Worm (Caenorhabditis elegans) whole organism, young adult: ENCODE results near the gene C44E12.1.
A peak's percentile ranks its signal among the peaks of the same experiment; 100 is the strongest.

Experiments used
- C06A6.2 ChIP-seq: fragments of 200-800 bp; sonication (Bioruptor generic); conservative IDR thresholded peaks from 2 replicates; pipeline ENCODE4 v1.3.6; 2022; ENCODE audit warnings: missing genetic modification characterization, missing compliant biosample characterization
- F23B12.7 ChIP-seq: sonication (generic microtip); optimal IDR thresholded peaks from 2 replicates; lab custom pipeline; 2017; ENCODE audit warnings: missing genetic modification characterization, mild to moderate bottlenecking, missing compliant biosample characterization, antibody characterized with exemption, moderate library complexity; ENCODE audit not compliant: insufficient read depth
- F49E8.2 ChIP-seq: sonication (generic microtip); optimal IDR thresholded peaks from 3 replicates; lab custom pipeline; 2017; ENCODE audit warnings: missing genetic modification characterization, mild to moderate bottlenecking, missing compliant biosample characterization, antibody characterized with exemption, moderate library complexity; ENCODE audit not compliant: insufficient read depth
- K12H6.12 ChIP-seq: fragments of 200-800 bp; sonication (Bioruptor generic); optimal IDR thresholded peaks from 2 replicates; lab custom pipeline; 2018; ENCODE audit warnings: mild to moderate bottlenecking, missing genetic modification characterization, missing compliant biosample characterization
- T07F8.4 ChIP-seq: sonication (generic microtip); optimal IDR thresholded peaks from 2 replicates; lab custom pipeline; 2016; ENCODE audit warnings: mild to moderate bottlenecking, missing genetic modification characterization, moderate library complexity, missing compliant biosample characterization
- ama-1 ChIP-seq, 3 experiments: fragments of 150-350 bp in 1 of 3; sonication (generic microtip) in 2 of 3; optimal IDR thresholded peaks; 2 replicates each; lab custom pipeline; 2014 to 2018; ENCODE audit warnings: missing biosample characterization in 2 of 3, missing genetic modification characterization in 2 of 3, missing genetic modification reagents in 2 of 3
- aptf-2 ChIP-seq: fragments of 200-800 bp; sonication (Bioruptor generic); conservative IDR thresholded peaks from 2 replicates; pipeline ENCODE4 v1.3.6; 2022; ENCODE audit warnings: missing genetic modification reagents, missing genetic modification characterization, missing compliant biosample characterization
- attf-5 ChIP-seq: fragments of 200-800 bp; sonication (Bioruptor generic); optimal IDR thresholded peaks from 2 replicates; lab custom pipeline; 2018; ENCODE audit warnings: mild to moderate bottlenecking, missing genetic modification characterization, missing compliant biosample characterization
- attf-6 ChIP-seq: fragments of 200-800 bp; sonication (Bioruptor generic); IDR thresholded peaks from 2 replicates; pipeline ENCODE4 v1.3.6; 2022; ENCODE audit warnings: missing genetic modification reagents, missing genetic modification characterization, missing compliant biosample characterization
- cebp-1 ChIP-seq, 2 experiments: fragments of 200-800 bp in 1 of 2; sonication (Bioruptor generic) in 1 of 2; sonication (generic microtip) in 1 of 2; IDR thresholded peaks in 1 of 2; optimal IDR thresholded peaks in 1 of 2; 2 replicates each; pipeline versions ENCODE4 v1.3.6 to Lab custom; 2017 to 2022; ENCODE audit warnings: missing compliant biosample characterization in 2 of 2, missing genetic modification characterization in 2 of 2, mild to moderate bottlenecking in 1 of 2, missing genetic modification reagents in 1 of 2, moderate library complexity in 1 of 2
- cebp-2 ChIP-seq: fragments of 200-800 bp; sonication (Bioruptor generic); IDR thresholded peaks from 2 replicates; pipeline ENCODE4 v1.3.6; 2022; ENCODE audit warnings: missing genetic modification characterization, missing compliant biosample characterization
- efl-1 ChIP-seq: fragments of 150-350 bp; optimal IDR thresholded peaks from 2 replicates; lab custom pipeline; 2014; ENCODE audit warnings: missing biosample characterization, missing genetic modification reagents, missing genetic modification characterization
- him-1 ChIP-seq: sonication (generic microtip); optimal IDR thresholded peaks from 2 replicates; lab custom pipeline; 2016; ENCODE audit warnings: missing genotype, missing genetic modification reagents, missing genetic modification characterization, missing compliant biosample characterization
- hrde-1 ChIP-seq: sonication (generic microtip); optimal IDR thresholded peaks from 2 replicates; lab custom pipeline; 2016; ENCODE audit warnings: missing genetic modification characterization, mild to moderate bottlenecking, missing compliant biosample characterization, moderate library complexity, missing genotype, missing genetic modification reagents, borderline replicate concordance
- let-526 ChIP-seq: fragments of 200-800 bp; sonication (Bioruptor generic); IDR thresholded peaks from 2 replicates; pipeline ENCODE4 v1.3.6; 2022; ENCODE audit warnings: missing genetic modification reagents, missing genetic modification characterization, missing compliant biosample characterization
- let-607 ChIP-seq, 2 experiments: fragments of 200-800 bp in 1 of 2; sonication (Bioruptor generic) in 1 of 2; sonication (generic microtip) in 1 of 2; optimal IDR thresholded peaks; 2 replicates each; lab custom pipeline; 2016 to 2018; ENCODE audit warnings: mild to moderate bottlenecking in 2 of 2, missing compliant biosample characterization in 2 of 2, missing genetic modification characterization in 2 of 2, moderate library complexity in 2 of 2, missing genotype in 1 of 2
- lin-26 ChIP-seq: fragments of 200-800 bp; sonication (Bioruptor generic); IDR thresholded peaks from 2 replicates; pipeline ENCODE4 v1.3.6; 2022; ENCODE audit warnings: missing genetic modification reagents, missing genetic modification characterization, missing compliant biosample characterization
- lin-35 ChIP-seq, 3 experiments: fragments of 150-350 bp in 2 of 3; sonication (generic microtip) in 1 of 3; optimal IDR thresholded peaks; 2 replicates each; lab custom pipeline; 2014 to 2018; ENCODE audit warnings: missing biosample characterization in 3 of 3, missing genetic modification characterization in 3 of 3, missing genetic modification reagents in 3 of 3
- lsl-1 ChIP-seq: fragments of 200-800 bp; sonication (Bioruptor generic); optimal IDR thresholded peaks from 2 replicates; lab custom pipeline; 2018; ENCODE audit warnings: mild to moderate bottlenecking, missing genetic modification characterization, moderate library complexity, missing compliant biosample characterization
- madf-3 ChIP-seq: fragments of 200-800 bp; sonication (Bioruptor generic); IDR thresholded peaks from 2 replicates; pipeline ENCODE4 v1.3.6; 2022; ENCODE audit warnings: missing genetic modification reagents, missing genetic modification characterization, missing compliant biosample characterization
- madf-6 ChIP-seq: fragments of 200-800 bp; sonication (Bioruptor generic); IDR thresholded peaks from 2 replicates; pipeline ENCODE4 v1.3.6; 2022; ENCODE audit warnings: missing genetic modification reagents, missing genetic modification characterization, missing compliant biosample characterization
- mes-4 ChIP-seq: sonication (generic microtip); optimal IDR thresholded peaks from 2 replicates; lab custom pipeline; 2016; ENCODE audit warnings: missing genotype, missing genetic modification characterization, missing compliant biosample characterization
- nhr-80 ChIP-seq: sonication (generic microtip); optimal IDR thresholded peaks from 2 replicates; lab custom pipeline; 2016; ENCODE audit warnings: missing genetic modification characterization, missing compliant biosample characterization
- rec-8 ChIP-seq, 2 experiments: sonication (generic microtip); optimal IDR thresholded peaks; 2 replicates each; lab custom pipeline; 2016; ENCODE audit warnings: mild to moderate bottlenecking in 2 of 2, missing genetic modification characterization in 2 of 2, missing genetic modification reagents in 2 of 2, missing genotype in 2 of 2, missing biosample characterization in 1 of 2, missing compliant biosample characterization in 1 of 2, moderate library complexity in 1 of 2
- repo-1 ChIP-seq: sonication (generic microtip); optimal IDR thresholded peaks from 2 replicates; lab custom pipeline; 2017; ENCODE audit warnings: mild to moderate bottlenecking, missing genetic modification characterization, missing compliant biosample characterization
- tlf-1 ChIP-seq: fragments of 200-800 bp; sonication (Bioruptor generic); optimal IDR thresholded peaks from 2 replicates; lab custom pipeline; 2018; ENCODE audit warnings: mild to moderate bottlenecking, missing genetic modification characterization, missing compliant biosample characterization
- unc-62 ChIP-seq: fragments of 150-350 bp; optimal IDR thresholded peaks from 2 replicates; lab custom pipeline; 2014; ENCODE audit warnings: missing biosample characterization, missing genetic modification reagents, missing genetic modification characterization
- ztf-18 ChIP-seq: sonication (generic microtip); optimal IDR thresholded peaks from 2 replicates; lab custom pipeline; 2016; ENCODE audit warnings: missing genotype, mild to moderate bottlenecking, missing genetic modification characterization, missing compliant biosample characterization
- ztf-28 ChIP-seq: fragments of 200-800 bp; sonication (Bioruptor generic); IDR thresholded peaks from 2 replicates; pipeline ENCODE4 v1.3.6; 2022; ENCODE audit warnings: missing genetic modification reagents, missing genetic modification characterization, missing compliant biosample characterization

C44E12.1 gene

DNA sequence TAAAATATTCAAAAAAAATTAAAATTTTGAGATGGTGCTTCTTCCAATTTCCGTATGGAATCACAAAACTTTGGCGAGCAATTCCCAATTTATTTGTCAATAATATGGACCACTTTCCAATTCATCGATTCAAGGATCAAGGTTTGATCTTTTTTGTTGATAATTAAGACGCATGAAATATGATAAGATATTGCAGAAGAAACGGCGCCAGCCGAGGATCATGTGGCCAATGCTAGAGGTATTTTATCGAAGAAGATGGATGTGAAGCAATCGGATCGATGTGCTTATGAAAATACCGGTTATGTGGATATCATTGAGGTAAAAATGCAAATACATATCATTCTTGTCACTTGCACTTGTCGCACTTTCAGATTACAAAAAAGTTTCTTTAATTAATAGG, 46.3 kb upstream of the C44E12.1 start:
- TF ChIP-seq attf-5 (GFP tag; lab: Kevin White, UChicago) (no peak), repo-1 (tag; lab: Kevin White, UChicago) (no peak), madf-3 (GFP tag; lab: Robert Waterston, UW) (no peak), lsl-1 (no peak), ztf-18 (tag; lab: Kevin White, UChicago) (no peak), tlf-1 (GFP tag; lab: Kevin White, UChicago) (no peak), unc-62 (no peak), T07F8.4 (tag; lab: Kevin White, UChicago) (no peak), C06A6.2 (GFP tag; lab: Robert Waterston, UW) (no peak), him-1 (no peak), attf-6 (no peak)

DNA sequence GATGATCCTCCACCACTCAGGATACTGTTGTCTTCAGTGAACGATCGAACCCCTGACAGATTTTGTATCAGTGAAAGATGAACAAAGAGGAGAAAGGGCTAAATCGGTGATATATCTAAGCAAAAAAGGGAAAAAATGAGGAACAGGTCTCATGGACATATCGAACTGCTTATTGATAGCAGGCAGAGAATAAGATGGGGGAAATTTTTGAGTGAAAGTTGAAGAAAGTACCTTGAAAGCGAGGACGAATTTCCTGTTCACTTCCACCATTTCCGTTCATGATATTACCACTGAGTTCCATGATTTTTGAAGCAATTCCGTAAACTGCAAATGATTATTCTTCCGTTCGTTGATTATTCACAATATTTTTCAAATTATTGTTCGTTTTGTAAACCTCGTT, 43.4 kb upstream of the C44E12.1 start:
- TF ChIP-seq him-1 (no peak), lin-26 (GFP tag; lab: Robert Waterston, UW) (no peak)

ce11 chrX:7554326-7554725, 42.4 kb upstream of the C44E12.1 start, which contains the start of gene F46C8.8:
Gene F46C8.8 (minus strand): TSS chrX:7554426.
- no peak for TF ChIP-seq hrde-1
- no peak for TF ChIP-seq madf-6

ce11 chrX:7558928-7559455, 37.7 kb upstream of the C44E12.1 start, which contains the start of the genes PDB1.1 and F08C6.5:
Gene PDB1.1 (minus strand): TSS chrX:7559085.
Gene F08C6.5 (plus strand): TSS chrX:7559405.
- TF ChIP-seq nhr-80 (tag; lab: Kevin White, UChicago), result peak; percentile 85
- no peak for TF ChIP-seq cebp-2 (GFP tag; lab: Robert Waterston, UW)
- no peak for TF ChIP-seq K12H6.12 (tag; lab: Kevin White, UChicago)
- TF ChIP-seq, all 124 proteins: peak for 1

- TF ChIP-seq rec-8 (tag; optimal IDR thresholded peaks at IDR 0.05; lab: Kevin White, UChicago) (no peak), cebp-1 (GFP tag; IDR thresholded peaks at IDR 0.05; lab: Robert Waterston, UW) (peak; percentile 53; the same call in 1 of the 2 replicates), cebp-1 (tag; optimal IDR thresholded peaks at IDR 0.05; lab: Kevin White, UChicago) (peak; percentile 79), unc-62 (peak; percentile 79)
Measured at ce11 chrX:7561972-7562371, 34.8 kb upstream of the C44E12.1 start.

- TF ChIP-seq aptf-2 (GFP tag; lab: Robert Waterston, UW) (no peak), lin-35 (GFP tag; optimal IDR thresholded peaks at IDR 0.05; lab: Kevin White, UChicago) (no peak), efl-1 (no peak), F23B12.7 (no peak), ztf-28 (GFP tag; lab: Robert Waterston, UW) (no peak), cebp-2 (GFP tag; lab: Robert Waterston, UW) (0 out of 2 replicates have a peak, but pooled peaks have one; percentile 58), mes-4 (tag; lab: Kevin White, UChicago) (no peak), let-526 (GFP tag; lab: Robert Waterston, UW) (no peak)
Measured at ce11 chrX:7562625-7563024, 34.1 kb upstream of the C44E12.1 start, which contains the start of gene sto-1. Gene sto-1 (plus strand): TSS chrX:7562824.

DNA sequence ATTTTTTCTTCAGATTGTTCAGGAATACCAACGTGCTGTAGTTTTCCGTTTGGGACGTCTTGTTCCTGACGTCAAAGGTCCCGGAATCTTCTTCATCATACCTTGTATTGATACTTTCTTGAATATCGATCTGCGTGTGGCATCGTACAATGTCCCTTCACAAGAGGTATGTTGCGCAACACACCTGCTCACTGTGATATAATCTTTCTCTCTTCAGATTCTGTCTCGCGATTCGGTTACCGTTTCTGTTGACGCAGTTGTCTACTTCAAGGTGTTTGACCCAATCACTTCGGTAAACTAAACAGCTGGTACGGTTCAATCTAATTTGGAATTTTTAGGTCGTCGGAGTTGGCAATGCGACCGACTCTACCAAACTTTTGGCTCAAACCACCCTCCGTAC, 33.3 kb upstream of the C44E12.1 start:
- no peak for TF ChIP-seq ama-1 (optimal IDR thresholded peaks at IDR 0.05; lab: Kevin White, UChicago)
- no peak for TF ChIP-seq ama-1 (GFP tag; optimal IDR thresholded peaks at IDR 0.05; lab: Kevin White, UChicago)
- no peak for TF ChIP-seq F49E8.2 (tag; lab: Kevin White, UChicago)
- TF ChIP-seq let-607 (tag; optimal IDR thresholded peaks at IDR 0.05; lab: Kevin White, UChicago), result no peak
